Fruit fly (Drosophila melanogaster): Measurements from ENCODE around the gene X11Lbeta.

The X11Lbeta gene

dm6 chrX:10744773-10745589, 117.4 kb downstream of the X11Lbeta start, which contains the start of gene stx (continued):
- TF ChIP-seq CG10543 (GFP tag; optimal IDR thresholded peaks at IDR 0.05) (peak; percentile 24), CG32772 (GFP tag; IDR thresholded peaks at IDR 0.05) (no peak), ERR (GFP tag; optimal IDR thresholded peaks at IDR 0.05) (no peak), CG8359 (GFP tag; optimal IDR thresholded peaks at IDR 0.05; ENCODE audit: borderline replicate concordance) (no peak), Hr51 (GFP tag; optimal IDR thresholded peaks at IDR 0.05) (peak in 1 of 2 experiments; percentile 0), sug (tag; optimal IDR thresholded peaks at IDR 0.05) (peak; percentile 42), Tbp (GFP tag; optimal IDR thresholded peaks at IDR 0.05) (peak; percentile 38), esg (GFP tag; conservative IDR thresholded peaks at IDR 0.05) (no peak), HmgZ (tag; optimal IDR thresholded peaks at IDR 0.05) (no peak), gce (GFP tag; IDR thresholded peaks at IDR 0.05) (peak; percentile 60; the same call in 2 of the 3 replicates), CG12071 (GFP tag; optimal IDR thresholded peaks at IDR 0.05) (peak; percentile 47), CG4360 (GFP tag; IDR thresholded peaks at IDR 0.05) (peak; percentile 47; the same call in 1 of the 2 replicates), Ets97D (GFP tag; optimal IDR thresholded peaks at IDR 0.05) (peak; percentile 88), Kr (GFP tag; optimal IDR thresholded peaks at IDR 0.05) (no peak), MTF-1 (GFP tag; optimal IDR thresholded peaks at IDR 0.05; ENCODE audit: borderline replicate concordance) (peak; percentile 71), CG7271 (tag; optimal IDR thresholded peaks at IDR 0.05) (no peak), onecut (GFP tag; IDR thresholded peaks at IDR 0.05) (peak; percentile 59), pan (optimal IDR thresholded peaks at IDR 0.05) (no peak), pan (GFP tag; optimal IDR thresholded peaks at IDR 0.05 in 1 of 2, IDR thresholded peaks at IDR 0.05 in 1 of 2) (peak in 1 of 2 experiments; percentile 44), CG8924 (tag; optimal IDR thresholded peaks at IDR 0.05) (peak; percentile 22), CG7928 (GFP tag; optimal IDR thresholded peaks at IDR 0.05) (no peak), pzg (GFP tag; optimal IDR thresholded peaks at IDR 0.05) (peak; percentile 96), lilli (GFP tag; optimal IDR thresholded peaks at IDR 0.05) (no peak), Side (GFP tag; optimal IDR thresholded peaks at IDR 0.05) (no peak), CG16813 (GFP tag; IDR thresholded peaks at IDR 0.05; ENCODE audit: partially characterized antibody) (peak; percentile 99), CG1024 (GFP tag; IDR thresholded peaks at IDR 0.05) (no peak; the same call in 1 of the 2 replicates), CG5180 (GFP tag; optimal IDR thresholded peaks at IDR 0.05) (peak; percentile 0), corto (GFP tag; optimal IDR thresholded peaks at IDR 0.05) (no peak), CG4707 (GFP tag; optimal IDR thresholded peaks at IDR 0.05) (peak; percentile 25), CG8478 (optimal IDR thresholded peaks at IDR 0.05) (no peak), jing (GFP tag; optimal IDR thresholded peaks at IDR 0.05) (no peak), Myb (GFP tag; optimal IDR thresholded peaks at IDR 0.05) (peak; percentile 35), H15 (GFP tag; IDR thresholded peaks at IDR 0.05) (0 out of 3 replicates have a peak, but pooled peaks have one; percentile 27), CrebB (tag; optimal IDR thresholded peaks at IDR 0.05) (peak; percentile 23), CG6689 (GFP tag; IDR thresholded peaks at IDR 0.05) (0 out of 2 replicates have a peak, but pooled peaks have one; percentile 28), Pdp1 (GFP tag; optimal IDR thresholded peaks at IDR 0.05) (no peak), Ets65A (GFP tag) (peak; percentile 66), CG6175 (GFP tag; IDR thresholded peaks at IDR 0.05) (0 out of 3 replicates have a peak, but pooled peaks have one; percentile 36), Gsc (GFP tag; IDR thresholded peaks at IDR 0.05) (no peak), vfl (GFP tag; optimal IDR thresholded peaks at IDR 0.05) (no peak), nerfin-1 (tag; optimal IDR thresholded peaks at IDR 0.05) (no peak), dysf (GFP tag; IDR thresholded peaks at IDR 0.05) (no peak), CG17912 (GFP tag; optimal IDR thresholded peaks at IDR 0.05) (peak; percentile 24), Six4 (GFP tag; optimal IDR thresholded peaks at IDR 0.05) (no peak), Dek (tag; optimal IDR thresholded peaks at IDR 0.05) (peak; percentile 35), Sox102F (GFP tag; optimal IDR thresholded peaks at IDR 0.05) (no peak), Drgx (GFP tag; IDR thresholded peaks at IDR 0.05) (peak; percentile 5; the same call in 1 of the 2 replicates), schlank (tag; optimal IDR thresholded peaks at IDR 0.05) (peak; percentile 5), CG12391 (tag; optimal IDR thresholded peaks at IDR 0.05) (peak; percentile 13)
